Worm (Caenorhabditis elegans): Measurements from ENCODE around the gene srh-252.

DNA sequence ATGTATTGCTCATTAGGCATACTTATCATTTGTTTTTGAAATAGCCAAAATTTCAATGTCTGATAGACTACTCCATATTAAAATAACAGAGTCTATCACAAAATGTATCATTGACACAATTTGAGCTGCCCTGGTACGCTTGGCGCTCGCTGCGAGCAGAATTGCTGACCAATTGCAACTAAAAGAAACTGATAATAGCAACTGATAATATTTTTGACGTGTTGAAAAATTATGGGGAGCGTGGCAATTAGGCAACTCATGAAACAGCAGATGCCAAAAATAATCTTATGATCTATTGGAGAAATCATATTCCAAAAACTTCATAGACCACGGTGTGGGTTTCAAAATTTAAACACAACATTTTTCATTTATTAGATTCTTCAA is 18.1 kb upstream of the srh-252 start:
- no peak for TF ChIP-seq nhr-12 (tag; optimal IDR thresholded peaks at IDR 0.05)
- TF ChIP-seq elt-3 (tag; optimal IDR thresholded peaks at IDR 0.05), result no peak
